Worm (Caenorhabditis elegans): Measurements from ENCODE around the gene E04D5.5.

- TF ChIP-seq cey-2 (tag; optimal IDR thresholded peaks at IDR 0.05; ENCODE audit: borderline replicate concordance, insufficient read depth) (peak; percentile 85), skn-1 (tag; optimal IDR thresholded peaks at IDR 0.05) (no peak), ceh-62 (tag; optimal IDR thresholded peaks at IDR 0.05) (no peak)
Measured at ce11 chrII:10389038-10389437, 22.1 kb upstream of the E04D5.5 start.
